Fruit fly (Drosophila melanogaster) whole organism, pupa: Measurements from ENCODE around the gene Pez.

ENCODE experiments used
- CG10348 ChIP-seq: fragments of 200-800 bp; sonication (Bioruptor generic); IDR thresholded peaks from 2 replicates; pipeline ENCODE4 v1.3.6; 2022; ENCODE audit warnings: missing biosample characterization, missing genetic modification characterization
- CG12605 ChIP-seq: fragments of 200-800 bp; sonication (Bioruptor generic); IDR thresholded peaks from 2 replicates; pipeline ENCODE4 v1.3.6; 2022; ENCODE audit warnings: missing biosample characterization, missing genetic modification characterization
- CG13204 ChIP-seq: fragments of 200-800 bp; sonication (Bioruptor generic); optimal IDR thresholded peaks from 2 replicates; lab custom pipeline; 2018; ENCODE audit warnings: missing biosample characterization, mild to moderate bottlenecking, missing genetic modification characterization, moderate library complexity
- CG14655 ChIP-seq: fragments of 200-800 bp; sonication (Bioruptor generic); optimal IDR thresholded peaks from 3 replicates; lab custom pipeline; 2017; ENCODE audit warnings: mild to moderate bottlenecking, missing biosample characterization, missing genetic modification reagents, missing genetic modification characterization
- CG15710 ChIP-seq: fragments of 200-800 bp; sonication (Bioruptor generic); optimal IDR thresholded peaks from 2 replicates; lab custom pipeline; 2018; ENCODE audit warnings: missing biosample characterization, mild to moderate bottlenecking, missing genetic modification characterization, moderate library complexity
- CG17806 ChIP-seq: fragments of 200-800 bp; sonication (Bioruptor generic); optimal IDR thresholded peaks from 2 replicates; lab custom pipeline; 2018; ENCODE audit warnings: missing biosample characterization, mild to moderate bottlenecking, missing genetic modification characterization, moderate library complexity
- CG32121 ChIP-seq: fragments of 200-800 bp; sonication (Bioruptor generic); IDR thresholded peaks from 2 replicates; pipeline ENCODE4 v1.3.6; 2022; ENCODE audit warnings: missing biosample characterization, missing genetic modification characterization
- CG34367 ChIP-seq: fragments of 200-800 bp; sonication (Bioruptor generic); optimal IDR thresholded peaks from 2 replicates; lab custom pipeline; 2018; ENCODE audit warnings: missing biosample characterization, mild to moderate bottlenecking, missing genetic modification characterization
- CG4496 ChIP-seq: fragments of 200-800 bp; sonication (Bioruptor generic); IDR thresholded peaks from 3 replicates; pipeline ENCODE4 v1.3.6; 2022; ENCODE audit warnings: missing biosample characterization, missing genetic modification characterization
- CG8159 ChIP-seq: fragments of 200-800 bp; sonication (Bioruptor generic); optimal IDR thresholded peaks from 3 replicates; lab custom pipeline; 2018; ENCODE audit warnings: missing biosample characterization, mild to moderate bottlenecking, missing genetic modification characterization, moderate library complexity
- CG8301 ChIP-seq: fragments of 200-800 bp; sonication (Bioruptor generic); optimal IDR thresholded peaks from 2 replicates; lab custom pipeline; 2018; ENCODE audit warnings: missing biosample characterization, mild to moderate bottlenecking, missing genetic modification characterization
- CG9948 ChIP-seq: fragments of 200-800 bp; sonication (Bioruptor generic); optimal IDR thresholded peaks from 2 replicates; lab custom pipeline; 2018; ENCODE audit warnings: missing biosample characterization, mild to moderate bottlenecking, missing genetic modification characterization, moderate library complexity
- D1 ChIP-seq: fragments of 200-800 bp; sonication (Bioruptor generic); optimal IDR thresholded peaks from 2 replicates; lab custom pipeline; 2018; ENCODE audit warnings: missing biosample characterization, mild to moderate bottlenecking, missing genetic modification characterization, moderate library complexity
- EcR ChIP-seq: fragments of 200-800 bp; sonication (Bioruptor generic); optimal IDR thresholded peaks from 3 replicates; lab custom pipeline; 2019; ENCODE audit warnings: missing biosample characterization, missing genetic modification characterization, mild to moderate bottlenecking, moderate library complexity, missing genetic modification reagents
- Ets98B ChIP-seq: fragments of 200-800 bp; sonication (Bioruptor generic); IDR thresholded peaks from 2 replicates; pipeline ENCODE4 v1.3.6; 2022; ENCODE audit warnings: missing biosample characterization, missing genetic modification characterization
- Pif1A ChIP-seq: fragments of 200-800 bp; sonication (Bioruptor generic); optimal IDR thresholded peaks from 3 replicates; lab custom pipeline; 2016; ENCODE audit warnings: missing biosample characterization, missing genetic modification characterization
- Pif1B ChIP-seq: fragments of 200-800 bp; sonication (Bioruptor generic); optimal IDR thresholded peaks from 3 replicates; lab custom pipeline; 2016; ENCODE audit warnings: missing biosample characterization, missing genetic modification characterization
- Snoo ChIP-seq: fragments of 200-800 bp; sonication (Bioruptor generic); optimal IDR thresholded peaks from 3 replicates; lab custom pipeline; 2017; ENCODE audit warnings: missing biosample characterization, mild to moderate bottlenecking, missing genetic modification characterization, inconsistent platforms
- fd96Ca ChIP-seq: fragments of 200-800 bp; sonication (Bioruptor generic); IDR thresholded peaks from 3 replicates; pipeline ENCODE4 v1.3.6; 2022; ENCODE audit warnings: missing biosample characterization, missing genetic modification characterization
- gl ChIP-seq: fragments of 200-800 bp; sonication (Bioruptor generic); optimal IDR thresholded peaks from 2 replicates; lab custom pipeline; 2018; ENCODE audit warnings: missing biosample characterization, mild to moderate bottlenecking, missing genetic modification characterization
- rn ChIP-seq: fragments of 200-800 bp; sonication (Bioruptor generic); IDR thresholded peaks from 2 replicates; pipeline ENCODE4 v1.3.6; 2022; ENCODE audit warnings: missing biosample characterization, missing genetic modification characterization

Pez gene

dm6 chr2L:6338367-6338975 lies at the start of gene Pez, which contains the start of gene Cpr:
Pez (minus strand) TSS chr2L:6338671.
Cpr (plus strand) TSS chr2L:6338836.
- TF ChIP-seq CG4496 (GFP tag; lab: Robert Waterston, UW) (peak; percentile 67; the same call in 2 of the 3 replicates), Snoo (peak; percentile 22), CG15710 (tag; lab: Kevin White, UChicago) (no peak)

dm6 chr2L:6387068-6387467 lies 48.6 kb upstream of the Pez start:
- no peak for TF ChIP-seq CG12605 (GFP tag; lab: Robert Waterston, UW)
- no peak for TF ChIP-seq CG17806 (tag; lab: Kevin White, UChicago)
- TF ChIP-seq Pif1A (GFP tag; lab: Kevin White, UChicago): no peak
- TF ChIP-seq CG15710 (tag; lab: Kevin White, UChicago): no peak
- TF ChIP-seq EcR (GFP tag; lab: Kevin White, UChicago): no peak
- no peak for TF ChIP-seq CG4496 (GFP tag; lab: Robert Waterston, UW)
- no peak for TF ChIP-seq D1 (tag; lab: Kevin White, UChicago)
- no peak for TF ChIP-seq Snoo
- TF ChIP-seq Pif1B: no peak
- no peak for TF ChIP-seq gl
- no peak for TF ChIP-seq CG13204 (GFP tag; lab: Kevin White, UChicago)
- no peak for TF ChIP-seq CG14655 (GFP tag; lab: Kevin White, UChicago)
- TF ChIP-seq fd96Ca: no peak
- TF ChIP-seq, all 21 proteins: peak for 0

- no peak for TF ChIP-seq CG12605 (GFP tag; lab: Robert Waterston, UW)
- peak; percentile 56 for TF ChIP-seq EcR (GFP tag; lab: Kevin White, UChicago)
Observed at dm6 chr2L:6385409-6385808, 46.9 kb upstream of the Pez start, which contains the start of gene Nepl6. Nepl6 (minus strand) TSS chr2L:6385512.

- TF ChIP-seq CG13204 (GFP tag; lab: Kevin White, UChicago): no peak
- no peak for TF ChIP-seq CG9948 (tag; lab: Kevin White, UChicago)
- no peak for TF ChIP-seq Pif1B
- no peak for TF ChIP-seq Ets98B (GFP tag; lab: Robert Waterston, UW)
- TF ChIP-seq Pif1A (GFP tag; lab: Kevin White, UChicago): no peak
Observed at dm6 chr2L:6380966-6381365, 42.5 kb upstream of the Pez start, which contains the start of gene Nepl5. Nepl5 (plus strand) TSS chr2L:6381266.

dm6 chr2L:6379197-6379596 lies 40.7 kb upstream of the Pez start:
- no peak for TF ChIP-seq EcR (GFP tag; lab: Kevin White, UChicago)
- peak; percentile 6 for TF ChIP-seq CG8159

- no peak for TF ChIP-seq CG32121 (GFP tag; lab: Robert Waterston, UW)
- no peak for TF ChIP-seq EcR (GFP tag; lab: Kevin White, UChicago)
- no peak for TF ChIP-seq gl
- no peak for TF ChIP-seq Pif1A (GFP tag; lab: Kevin White, UChicago)
- TF ChIP-seq CG8301 (tag; lab: Kevin White, UChicago): no peak
- no peak for TF ChIP-seq CG9948 (tag; lab: Kevin White, UChicago)
- no peak for TF ChIP-seq D1 (tag; lab: Kevin White, UChicago)
- no peak for TF ChIP-seq CG4496 (GFP tag; lab: Robert Waterston, UW)
- no peak for TF ChIP-seq rn (GFP tag; lab: Robert Waterston, UW)
- no peak for TF ChIP-seq CG8159
- TF ChIP-seq CG34367: no peak
- TF ChIP-seq Ets98B (GFP tag; lab: Robert Waterston, UW): no peak
- TF ChIP-seq CG10348 (GFP tag; lab: Robert Waterston, UW): no peak
- no peak for TF ChIP-seq CG17806 (tag; lab: Kevin White, UChicago)
- no peak for TF ChIP-seq CG15710 (tag; lab: Kevin White, UChicago)
- no peak for TF ChIP-seq Pif1B
- no peak for TF ChIP-seq CG14655 (GFP tag; lab: Kevin White, UChicago)
Observed at dm6 chr2L:6373141-6373540, 34.7 kb upstream of the Pez start.

dm6 chr2L:6372088-6372487 lies 33.6 kb upstream of the Pez start, which contains the start of gene slam:
slam (plus strand) TSS chr2L:6372388.
- TF ChIP-seq D1 (tag; lab: Kevin White, UChicago) (no peak), CG4496 (GFP tag; lab: Robert Waterston, UW) (no peak), Pif1B (no peak), fd96Ca (no peak), CG15710 (tag; lab: Kevin White, UChicago) (no peak), rn (GFP tag; lab: Robert Waterston, UW) (no peak)
- TF ChIP-seq, all 21 proteins: peak for 0
